Worm (Caenorhabditis elegans): ENCODE measurements around the gene nhx-6.

nhx-6 gene

ce11 chrII:1682218-1682617 is 11.6 kb downstream of the nhx-6 start, which contains the start of gene fbxb-26:
Gene fbxb-26 (plus strand): TSS chrII:1682518.
- TF ChIP-seq nhr-76 (tag; optimal IDR thresholded peaks at IDR 0.05): no peak
- TF ChIP-seq elt-1 (tag; optimal IDR thresholded peaks at IDR 0.05; ENCODE audit: borderline replicate concordance, insufficient read depth): no peak
- TF ChIP-seq ces-1 (GFP tag; optimal IDR thresholded peaks at IDR 0.05): no peak
- TF ChIP-seq unc-120 (tag; optimal IDR thresholded peaks at IDR 0.05; ENCODE audit: poor library complexity, severe bottlenecking): no peak
- TF ChIP-seq ceh-39 (tag; optimal IDR thresholded peaks at IDR 0.05): no peak
- no peak for TF ChIP-seq elt-3 (tag; optimal IDR thresholded peaks at IDR 0.05)
- no peak for TF ChIP-seq nhr-237 (tag; optimal IDR thresholded peaks at IDR 0.05)
- TF ChIP-seq unc-62 (GFP tag; optimal IDR thresholded peaks at IDR 0.05): no peak
- no peak for TF ChIP-seq ceh-83 (GFP tag; optimal IDR thresholded peaks at IDR 0.05)
- TF ChIP-seq pha-4 (tag; optimal IDR thresholded peaks at IDR 0.05): no peak
- no peak for TF ChIP-seq sem-2 (GFP tag; optimal IDR thresholded peaks at IDR 0.05)
- TF ChIP-seq mls-2 (tag; optimal IDR thresholded peaks at IDR 0.05): no peak
- no peak for TF ChIP-seq drap-1 (GFP tag; optimal IDR thresholded peaks at IDR 0.05)
- TF ChIP-seq ham-2 (GFP tag; optimal IDR thresholded peaks at IDR 0.05): no peak
- TF ChIP-seq M03D4.4 (tag; optimal IDR thresholded peaks at IDR 0.05): no peak
- TF ChIP-seq blmp-1 (tag; optimal IDR thresholded peaks at IDR 0.05): no peak
- no peak for TF ChIP-seq ztf-11 (tag; optimal IDR thresholded peaks at IDR 0.05)
- no peak for TF ChIP-seq mep-1 (tag; optimal IDR thresholded peaks at IDR 0.05)
- TF ChIP-seq tbx-8 (GFP tag; optimal IDR thresholded peaks at IDR 0.05): no peak
- no peak for TF ChIP-seq ceh-43 (GFP tag; optimal IDR thresholded peaks at IDR 0.05)

ce11 chrII:1683742-1684141 is 13.1 kb downstream of the nhx-6 start, which contains the start of gene fbxb-25:
Gene fbxb-25 (plus strand): TSS chrII:1684042.
- TF ChIP-seq sem-2 (GFP tag; optimal IDR thresholded peaks at IDR 0.05) (no peak), unc-39 (tag; optimal IDR thresholded peaks at IDR 0.05) (no peak), cnd-1 (tag; optimal IDR thresholded peaks at IDR 0.05) (no peak), elt-3 (tag; optimal IDR thresholded peaks at IDR 0.05) (no peak), hlh-1 (tag; optimal IDR thresholded peaks at IDR 0.05) (no peak), mep-1 (tag; optimal IDR thresholded peaks at IDR 0.05) (no peak), tbx-8 (GFP tag; optimal IDR thresholded peaks at IDR 0.05) (no peak), ceh-39 (tag; optimal IDR thresholded peaks at IDR 0.05) (no peak), ceh-83 (GFP tag; optimal IDR thresholded peaks at IDR 0.05) (no peak), unc-120 (tag; optimal IDR thresholded peaks at IDR 0.05; ENCODE audit: poor library complexity, severe bottlenecking) (no peak), nhr-2 (tag; optimal IDR thresholded peaks at IDR 0.05) (no peak), flh-1 (GFP tag; optimal IDR thresholded peaks at IDR 0.05) (no peak), lsy-2 (tag; optimal IDR thresholded peaks at IDR 0.05) (no peak), blmp-1 (tag; optimal IDR thresholded peaks at IDR 0.05) (no peak)

ce11 chrII:1688813-1689212 is 18.2 kb downstream of the nhx-6 start, which contains the start of the genes fbxb-18 and fbxb-19:
Gene fbxb-18 (minus strand): TSS chrII:1688913.
Gene fbxb-19 (minus strand): TSS chrII:1689181.
- TF ChIP-seq flh-1 (GFP tag; optimal IDR thresholded peaks at IDR 0.05) (no peak), drap-1 (GFP tag; optimal IDR thresholded peaks at IDR 0.05) (no peak), elt-3 (tag; optimal IDR thresholded peaks at IDR 0.05) (no peak), lin-13 (tag; optimal IDR thresholded peaks at IDR 0.05) (no peak), ceh-83 (GFP tag; optimal IDR thresholded peaks at IDR 0.05) (no peak)

ce11 chrII:1691011-1691410 is 20.4 kb downstream of the nhx-6 start, which contains the start of gene fbxc-22:
Gene fbxc-22 (minus strand): TSS chrII:1691111.
- TF ChIP-seq unc-120 (tag; optimal IDR thresholded peaks at IDR 0.05; ENCODE audit: poor library complexity, severe bottlenecking) (no peak), nhr-28 (tag; optimal IDR thresholded peaks at IDR 0.05) (no peak), hlh-1 (tag; optimal IDR thresholded peaks at IDR 0.05) (no peak), nhr-12 (tag; optimal IDR thresholded peaks at IDR 0.05) (no peak), unc-62 (GFP tag; optimal IDR thresholded peaks at IDR 0.05) (no peak), tbx-8 (GFP tag; optimal IDR thresholded peaks at IDR 0.05) (no peak), mep-1 (tag; optimal IDR thresholded peaks at IDR 0.05) (no peak), elt-1 (tag; optimal IDR thresholded peaks at IDR 0.05; ENCODE audit: borderline replicate concordance, insufficient read depth) (no peak), lin-32 (GFP tag; optimal IDR thresholded peaks at IDR 0.05) (no peak), sem-2 (GFP tag; optimal IDR thresholded peaks at IDR 0.05) (no peak), mls-2 (tag; optimal IDR thresholded peaks at IDR 0.05) (no peak), lin-13 (tag; optimal IDR thresholded peaks at IDR 0.05) (no peak), blmp-1 (tag; optimal IDR thresholded peaks at IDR 0.05) (no peak), drap-1 (GFP tag; optimal IDR thresholded peaks at IDR 0.05) (no peak), flh-1 (GFP tag; optimal IDR thresholded peaks at IDR 0.05) (no peak), cnd-1 (tag; optimal IDR thresholded peaks at IDR 0.05) (no peak), nhr-76 (tag; optimal IDR thresholded peaks at IDR 0.05) (no peak)

ce11 chrII:1692827-1693226 is 22.2 kb downstream of the nhx-6 start, which contains the start of gene fbxc-21:
Gene fbxc-21 (minus strand): TSS chrII:1692927.
- no peak for TF ChIP-seq nhr-237 (tag; optimal IDR thresholded peaks at IDR 0.05)
- TF ChIP-seq lsy-2 (tag; optimal IDR thresholded peaks at IDR 0.05): no peak
- no peak for TF ChIP-seq zip-8 (tag; optimal IDR thresholded peaks at IDR 0.05)
- TF ChIP-seq blmp-1 (tag; optimal IDR thresholded peaks at IDR 0.05): no peak
- no peak for TF ChIP-seq nhr-12 (tag; optimal IDR thresholded peaks at IDR 0.05)
- TF ChIP-seq unc-62 (GFP tag; optimal IDR thresholded peaks at IDR 0.05): no peak
- TF ChIP-seq ceh-39 (tag; optimal IDR thresholded peaks at IDR 0.05): no peak
- no peak for TF ChIP-seq snpc-4 (tag; optimal IDR thresholded peaks at IDR 0.05)
- TF ChIP-seq nhr-2 (tag; optimal IDR thresholded peaks at IDR 0.05): no peak

Measured in whole organism, mixed stage, embryonic.